Fruit fly (Drosophila melanogaster) Kc167 (cell line): ENCODE data around the gene Glyat.

Experiments used
- Myc ChIP-seq: fragments of >200 bp; optimal IDR thresholded peaks from 2 replicates; lab custom pipeline; 2017; ENCODE audit warnings: missing external identifiers
- Sin3A ChIP-seq: fragments of >200 bp; optimal IDR thresholded peaks from 2 replicates; lab custom pipeline; 2018; ENCODE audit warnings: missing external identifiers
- psq ChIP-seq: fragments of >200 bp; optimal IDR thresholded peaks from 2 replicates; lab custom pipeline; 2017; ENCODE audit warnings: missing external identifiers
- ttk ChIP-seq: sonication (Bioruptor generic); optimal IDR thresholded peaks from 2 replicates; lab custom pipeline; 2017; ENCODE audit warnings: missing external identifiers

DNA sequence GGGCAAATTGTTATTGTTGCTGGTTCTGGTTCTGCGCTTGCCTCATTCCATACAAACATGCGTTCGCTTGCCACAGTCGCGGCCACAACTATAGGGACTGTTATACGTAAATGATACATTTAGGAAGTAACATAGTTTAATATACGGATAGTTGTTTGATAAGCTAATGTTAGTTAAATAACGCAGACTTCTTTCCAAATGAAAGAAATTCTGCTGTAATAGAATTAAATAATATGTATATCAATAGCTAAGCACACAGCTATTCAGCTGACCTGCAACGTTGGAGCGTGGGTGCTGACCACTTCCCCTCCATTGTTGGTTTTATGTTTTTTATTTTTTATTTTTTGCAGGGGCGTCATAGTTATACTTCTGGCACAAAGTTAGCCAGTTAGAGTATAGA is 24.3 kb upstream of the Glyat start:
- no peak for TF ChIP-seq psq (lab: Kevin White, UChicago)
- TF ChIP-seq ttk (lab: Kevin White, UChicago), result no peak
- TF ChIP-seq Sin3A, result no peak
- no peak for TF ChIP-seq Myc (lab: Kevin White, UChicago)
